Fruit fly (Drosophila melanogaster): ENCODE results near the gene ttm2.

The ttm2 gene

dm6 chr3L:274855-275254 is at the start of gene ttm2:
TSS of gene ttm2 (plus strand) at chr3L:275155.
- TF ChIP-seq CG1620 (GFP tag; optimal IDR thresholded peaks at IDR 0.05) (no peak), pad (GFP tag; optimal IDR thresholded peaks at IDR 0.05) (no peak), CG11617 (GFP tag; optimal IDR thresholded peaks at IDR 0.05) (no peak)

dm6 chr3L:231504-231903 is 43.5 kb upstream of the ttm2 start, which contains the start of gene CG42846:
TSS of gene CG42846 (minus strand) at chr3L:231604.
- TF ChIP-seq pad (GFP tag; optimal IDR thresholded peaks at IDR 0.05): no peak
- no peak for TF ChIP-seq CG12768 (GFP tag; optimal IDR thresholded peaks at IDR 0.05)
- no peak for TF ChIP-seq cnc (optimal IDR thresholded peaks at IDR 0.05)
- no peak for TF ChIP-seq CG14711 (tag; optimal IDR thresholded peaks at IDR 0.05)
- no peak for TF ChIP-seq Crg-1 (GFP tag; optimal IDR thresholded peaks at IDR 0.05)
- no peak for TF ChIP-seq toe (GFP tag; optimal IDR thresholded peaks at IDR 0.05)

dm6 chr3L:232267-232666 is 42.7 kb upstream of the ttm2 start, which contains the start of gene CG34454:
TSS of gene CG34454 (minus strand) at chr3L:232350.
- no peak for TF ChIP-seq CG7045 (GFP tag; optimal IDR thresholded peaks at IDR 0.05)
- no peak for TF ChIP-seq Crg-1 (GFP tag; optimal IDR thresholded peaks at IDR 0.05)
- no peak for TF ChIP-seq kay (GFP tag; ENCODE audit: borderline replicate concordance)
- TF ChIP-seq ovo (GFP tag; optimal IDR thresholded peaks at IDR 0.05): no peak
- no peak for TF ChIP-seq CG5204 (GFP tag; optimal IDR thresholded peaks at IDR 0.05)
- no peak for TF ChIP-seq CG12768 (GFP tag; optimal IDR thresholded peaks at IDR 0.05)
- TF ChIP-seq CG1620 (GFP tag; optimal IDR thresholded peaks at IDR 0.05): no peak
- no peak for TF ChIP-seq Mnt (GFP tag; optimal IDR thresholded peaks at IDR 0.05)
- no peak for TF ChIP-seq CG14711 (tag; optimal IDR thresholded peaks at IDR 0.05)
- TF ChIP-seq bab1 (GFP tag; optimal IDR thresholded peaks at IDR 0.05): no peak

- TF ChIP-seq CG12768 (GFP tag; optimal IDR thresholded peaks at IDR 0.05) (no peak), cic (GFP tag; optimal IDR thresholded peaks at IDR 0.05) (no peak), kay (GFP tag; ENCODE audit: borderline replicate concordance) (no peak)
Measured at dm6 chr3L:233251-233650, 41.7 kb upstream of the ttm2 start, which contains the start of gene CG34453. TSS of gene CG34453 (minus strand) at chr3L:233351.

- TF ChIP-seq kay (GFP tag; ENCODE audit: borderline replicate concordance) (peak; percentile 96), CG5204 (GFP tag; optimal IDR thresholded peaks at IDR 0.05) (no peak)
Measured at dm6 chr3L:234337-234736, 40.6 kb upstream of the ttm2 start.

- peak; percentile 43 for TF ChIP-seq CG11617 (GFP tag; optimal IDR thresholded peaks at IDR 0.05)
- TF ChIP-seq Clk (GFP tag; optimal IDR thresholded peaks at IDR 0.05): peak; percentile 47
- no peak for TF ChIP-seq toe (GFP tag; optimal IDR thresholded peaks at IDR 0.05)
- no peak for TF ChIP-seq Hr96 (GFP tag; optimal IDR thresholded peaks at IDR 0.05)
- no peak for TF ChIP-seq CG5204 (GFP tag; optimal IDR thresholded peaks at IDR 0.05)
- TF ChIP-seq CG1620 (GFP tag; optimal IDR thresholded peaks at IDR 0.05): peak; percentile 54
- TF ChIP-seq pad (GFP tag; optimal IDR thresholded peaks at IDR 0.05): peak; percentile 34
- peak; percentile 68 for TF ChIP-seq Crg-1 (GFP tag; optimal IDR thresholded peaks at IDR 0.05)
- peak; percentile 74 for TF ChIP-seq Mnt (GFP tag; optimal IDR thresholded peaks at IDR 0.05)
- TF ChIP-seq CG7045 (GFP tag; optimal IDR thresholded peaks at IDR 0.05): peak; percentile 18
- TF ChIP-seq cnc (optimal IDR thresholded peaks at IDR 0.05): no peak
- TF ChIP-seq CG12768 (GFP tag; optimal IDR thresholded peaks at IDR 0.05): no peak
- peak; percentile 37 for TF ChIP-seq ovo (GFP tag; optimal IDR thresholded peaks at IDR 0.05)
- TF ChIP-seq CG7101 (tag; optimal IDR thresholded peaks at IDR 0.05): peak; percentile 63
- peak; percentile 22 for TF ChIP-seq cic (GFP tag; optimal IDR thresholded peaks at IDR 0.05)
- peak; percentile 34 for TF ChIP-seq tj (GFP tag; optimal IDR thresholded peaks at IDR 0.05)
- TF ChIP-seq kay (GFP tag; ENCODE audit: borderline replicate concordance): no peak
- TF ChIP-seq bab1 (GFP tag; optimal IDR thresholded peaks at IDR 0.05): peak; percentile 82
- TF ChIP-seq CG33017 (tag; optimal IDR thresholded peaks at IDR 0.05): no peak
- peak; percentile 83 for TF ChIP-seq CG14711 (tag; optimal IDR thresholded peaks at IDR 0.05)
Measured at dm6 chr3L:246644-247199, 28.2 kb upstream of the ttm2 start.

- TF ChIP-seq CG12768 (GFP tag; optimal IDR thresholded peaks at IDR 0.05) (no peak), kay (GFP tag; ENCODE audit: borderline replicate concordance) (peak; percentile 80), Hr96 (GFP tag; optimal IDR thresholded peaks at IDR 0.05) (no peak), Crg-1 (GFP tag; optimal IDR thresholded peaks at IDR 0.05) (peak; percentile 22), CG1620 (GFP tag; optimal IDR thresholded peaks at IDR 0.05) (no peak), CG7101 (tag; optimal IDR thresholded peaks at IDR 0.05) (no peak), CG5204 (GFP tag; optimal IDR thresholded peaks at IDR 0.05) (no peak), cic (GFP tag; optimal IDR thresholded peaks at IDR 0.05) (peak; percentile 32), CG7045 (GFP tag; optimal IDR thresholded peaks at IDR 0.05) (no peak), ovo (GFP tag; optimal IDR thresholded peaks at IDR 0.05) (no peak), CG11617 (GFP tag; optimal IDR thresholded peaks at IDR 0.05) (no peak), pad (GFP tag; optimal IDR thresholded peaks at IDR 0.05) (no peak), bab1 (GFP tag; optimal IDR thresholded peaks at IDR 0.05) (no peak), toe (GFP tag; optimal IDR thresholded peaks at IDR 0.05) (no peak), Mnt (GFP tag; optimal IDR thresholded peaks at IDR 0.05) (no peak), cnc (optimal IDR thresholded peaks at IDR 0.05) (no peak), tj (GFP tag; optimal IDR thresholded peaks at IDR 0.05) (no peak), Clk (GFP tag; optimal IDR thresholded peaks at IDR 0.05) (no peak), CG14711 (tag; optimal IDR thresholded peaks at IDR 0.05) (no peak), CG33017 (tag; optimal IDR thresholded peaks at IDR 0.05) (no peak)
Measured at dm6 chr3L:247482-248225, 27.3 kb upstream of the ttm2 start, which contains the start of gene mthl14. TSS of gene mthl14 (plus strand) at chr3L:247491.

Data from whole organism, adult.